Worm (Caenorhabditis elegans) whole organism, L2 larva: Measurements from ENCODE around the gene shpk-1.

Experiments used
- Y55F3AM.14 ChIP-seq: fragments of 200-800 bp; sonication (Bioruptor generic); optimal IDR thresholded peaks from 2 replicates; lab custom pipeline; 2018; ENCODE audit warnings: mild to moderate bottlenecking, missing genetic modification characterization, missing compliant biosample characterization
- ZK546.5 ChIP-seq: sonication (generic microtip); optimal IDR thresholded peaks from 2 replicates; lab custom pipeline; 2017; ENCODE audit warnings: missing biosample characterization, missing genetic modification characterization
- ama-1 ChIP-seq: fragments of 150-350 bp; optimal IDR thresholded peaks from 2 replicates; lab custom pipeline; 2018; ENCODE audit warnings: inconsistent platforms
- blmp-1 ChIP-seq: sonication (generic microtip); optimal IDR thresholded peaks from 2 replicates; lab custom pipeline; 2017; ENCODE audit warnings: missing genetic modification characterization, mild to moderate bottlenecking, missing compliant biosample characterization, antibody characterized with exemption, moderate library complexity; ENCODE audit not compliant: insufficient read depth
- ceh-16 ChIP-seq: fragments of 150-350 bp; optimal IDR thresholded peaks from 2 replicates; lab custom pipeline; 2014; ENCODE audit warnings: missing biosample characterization, missing genetic modification characterization
- ceh-82 ChIP-seq: fragments of 150-350 bp; optimal IDR thresholded peaks from 2 replicates; lab custom pipeline; 2014; ENCODE audit warnings: missing biosample characterization, missing genetic modification characterization
- crh-2 ChIP-seq: sonication (generic microtip); optimal IDR thresholded peaks from 2 replicates; lab custom pipeline; 2017; ENCODE audit warnings: missing biosample characterization, missing genetic modification characterization
- dmd-4 ChIP-seq: sonication (generic microtip); optimal IDR thresholded peaks from 2 replicates; lab custom pipeline; 2017; ENCODE audit warnings: missing biosample characterization, missing genetic modification characterization
- egl-27 ChIP-seq: sonication (generic microtip); optimal IDR thresholded peaks from 3 replicates; lab custom pipeline; 2017; ENCODE audit warnings: missing biosample characterization, missing genetic modification reagents, missing genetic modification characterization
- elt-1 ChIP-seq: fragments of 150-350 bp; optimal IDR thresholded peaks from 2 replicates; lab custom pipeline; 2014; ENCODE audit warnings: missing biosample characterization, missing genetic modification characterization
- elt-3 ChIP-seq: sonication (generic microtip); optimal IDR thresholded peaks from 2 replicates; lab custom pipeline; 2017; ENCODE audit warnings: missing biosample characterization, missing genetic modification characterization
- fos-1 ChIP-seq: fragments of 150-350 bp; optimal IDR thresholded peaks from 2 replicates; lab custom pipeline; 2014; ENCODE audit warnings: missing biosample characterization, missing genetic modification characterization
- gmeb-1 ChIP-seq: fragments of 150-350 bp; optimal IDR thresholded peaks from 2 replicates; lab custom pipeline; 2014; ENCODE audit warnings: missing biosample characterization, missing genetic modification characterization
- lin-13 ChIP-seq: fragments of 150-350 bp; optimal IDR thresholded peaks from 2 replicates; lab custom pipeline; 2014; ENCODE audit warnings: missing biosample characterization, missing genetic modification reagents, missing genetic modification characterization
- lin-39 ChIP-seq: fragments of 150-350 bp; optimal IDR thresholded peaks from 2 replicates; lab custom pipeline; 2014; ENCODE audit warnings: missing biosample characterization, missing genetic modification reagents, missing genetic modification characterization
- lsy-2 ChIP-seq, 2 experiments: fragments of 150-350 bp in 1 of 2; sonication (generic microtip) in 1 of 2; optimal IDR thresholded peaks; 2 replicates each; lab custom pipeline; 2014 to 2017; ENCODE audit warnings: missing biosample characterization in 2 of 2, missing genetic modification characterization in 2 of 2
- mab-5 ChIP-seq: fragments of 150-350 bp; optimal IDR thresholded peaks from 2 replicates; lab custom pipeline; 2014; ENCODE audit warnings: missing biosample characterization, missing genetic modification characterization
- mbf-1 ChIP-seq: sonication (generic microtip); optimal IDR thresholded peaks from 2 replicates; lab custom pipeline; 2017; ENCODE audit warnings: missing biosample characterization, missing genetic modification characterization
- mdl-1 ChIP-seq, 2 experiments: fragments of 150-350 bp in 1 of 2; sonication (generic microtip) in 1 of 2; optimal IDR thresholded peaks; 2 replicates each; lab custom pipeline; 2017; ENCODE audit warnings: missing biosample characterization in 2 of 2, missing genetic modification characterization in 2 of 2
- nhr-10 ChIP-seq: sonication (generic microtip); optimal IDR thresholded peaks from 2 replicates; lab custom pipeline; 2017; ENCODE audit warnings: missing biosample characterization, missing genetic modification characterization
- nhr-12 ChIP-seq: fragments of 150-350 bp; optimal IDR thresholded peaks from 2 replicates; lab custom pipeline; 2014; ENCODE audit warnings: missing biosample characterization, missing genetic modification characterization
- nhr-129 ChIP-seq: fragments of 150-350 bp; optimal IDR thresholded peaks from 2 replicates; lab custom pipeline; 2014; ENCODE audit warnings: missing biosample characterization, missing genetic modification characterization
- nhr-237 ChIP-seq: fragments of 150-350 bp; optimal IDR thresholded peaks from 2 replicates; lab custom pipeline; 2014; ENCODE audit warnings: missing biosample characterization, missing genetic modification characterization
- nhr-25 ChIP-seq: fragments of 150-350 bp; sonication (generic microtip); optimal IDR thresholded peaks from 3 replicates; lab custom pipeline; 2014; ENCODE audit warnings: missing biosample characterization, missing genetic modification characterization
- nhr-6 ChIP-seq: fragments of 150-350 bp; optimal IDR thresholded peaks from 2 replicates; lab custom pipeline; 2014; ENCODE audit warnings: missing biosample characterization, missing genetic modification characterization
- nhr-77 ChIP-seq: fragments of 150-350 bp; optimal IDR thresholded peaks from 2 replicates; lab custom pipeline; 2014; ENCODE audit warnings: missing biosample characterization, missing genetic modification characterization
- peb-1 ChIP-seq: fragments of 150-350 bp; optimal IDR thresholded peaks from 2 replicates; lab custom pipeline; 2014; ENCODE audit warnings: missing biosample characterization, missing genetic modification characterization
- sem-4 ChIP-seq: fragments of 150-350 bp; optimal IDR thresholded peaks from 2 replicates; lab custom pipeline; 2014; ENCODE audit warnings: missing biosample characterization, missing genetic modification reagents, missing genetic modification characterization
- sma-3 ChIP-seq: sonication (generic microtip); optimal IDR thresholded peaks from 2 replicates; lab custom pipeline; 2016; ENCODE audit warnings: missing genetic modification reagents, missing genetic modification characterization, missing compliant biosample characterization
- unc-39 ChIP-seq: fragments of 150-350 bp; optimal IDR thresholded peaks from 2 replicates; lab custom pipeline; 2014; ENCODE audit warnings: missing biosample characterization, missing genetic modification characterization
- unc-55 ChIP-seq: fragments of 150-350 bp; sonication (generic microtip); optimal IDR thresholded peaks from 3 replicates; lab custom pipeline; 2014; ENCODE audit warnings: missing biosample characterization, missing genetic modification reagents, missing genetic modification characterization
- zag-1 ChIP-seq: fragments of 150-350 bp; optimal IDR thresholded peaks from 2 replicates; lab custom pipeline; 2014; ENCODE audit warnings: missing biosample characterization, missing genetic modification characterization
- ztf-4 ChIP-seq: fragments of 150-350 bp; optimal IDR thresholded peaks from 2 replicates; lab custom pipeline; 2014; ENCODE audit warnings: missing biosample characterization, missing genetic modification characterization

The shpk-1 gene

DNA sequence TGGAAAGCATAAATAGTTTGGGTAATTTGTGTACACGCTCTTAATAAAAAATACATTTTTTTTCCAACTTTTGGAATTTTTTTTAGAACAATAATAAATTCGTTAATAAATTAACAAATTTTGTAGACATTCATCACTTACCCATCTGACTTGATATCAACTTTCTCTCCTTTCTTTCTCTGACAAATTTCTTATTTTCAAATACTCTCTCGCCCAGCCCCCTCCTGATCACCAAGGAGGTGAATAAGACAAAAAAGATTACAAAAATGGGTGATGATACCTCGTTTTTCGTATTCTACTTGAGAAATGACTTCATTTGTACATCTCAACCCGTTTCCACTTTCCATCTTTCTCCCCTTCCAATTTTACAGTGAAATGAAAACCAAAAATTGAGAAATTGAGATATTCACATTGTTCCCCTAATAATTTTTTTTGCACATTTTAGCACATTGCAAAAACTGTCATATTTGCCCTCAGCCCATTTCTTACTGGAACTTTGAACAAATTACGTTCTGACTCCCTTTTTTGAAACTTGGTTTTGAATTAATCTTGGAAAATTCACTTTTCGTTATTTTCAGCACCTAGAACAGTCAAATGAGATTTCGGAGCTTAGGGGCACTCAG lies 32.1 kb upstream of the shpk-1 start, which contains the start of gene osm-7:
Gene osm-7, plus strand, starts transcription at position 573 of the 623 bp plus-strand sequence.
- no peak for TF ChIP-seq sma-3 (GFP tag; lab: Kevin White, UChicago)
- TF ChIP-seq unc-39 (tag; lab: Kevin White, UChicago): no peak
- TF ChIP-seq blmp-1 (tag; lab: Kevin White, UChicago): peak; percentile 65
- TF ChIP-seq, all 48 proteins: peak for 1

DNA sequence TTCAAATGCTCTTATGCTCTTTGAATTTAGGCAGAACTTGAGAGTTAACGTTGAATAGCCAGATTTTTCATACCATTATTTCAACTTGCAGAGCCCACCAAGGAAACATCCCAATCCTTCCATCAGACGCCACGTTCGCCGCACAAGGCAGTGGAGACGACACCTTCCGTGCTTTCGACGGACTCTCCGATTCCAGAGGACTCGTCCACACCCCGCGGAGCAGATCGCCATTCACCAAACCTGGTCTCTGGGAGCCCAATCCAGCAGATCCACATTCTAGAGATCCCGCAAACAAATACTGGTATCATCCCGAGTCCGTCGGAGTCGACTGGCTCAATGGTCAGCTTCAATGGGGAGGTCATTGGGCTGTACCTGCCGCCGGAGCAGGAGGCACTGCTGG lies 27.7 kb upstream of the shpk-1 start:
- TF ChIP-seq dmd-4 (tag; lab: Kevin White, UChicago) (no peak), ZK546.5 (no peak), unc-55 (GFP tag; lab: Kevin White, UChicago) (no peak), mab-5 (tag; lab: Kevin White, UChicago) (no peak), Y55F3AM.14 (no peak), mdl-1 (tag; optimal IDR thresholded peaks at IDR 0.05; lab: Kevin White, UChicago) (no peak), nhr-12 (tag; lab: Kevin White, UChicago) (no peak), ztf-4 (no peak), nhr-237 (no peak), ceh-16 (no peak), mbf-1 (tag; lab: Kevin White, UChicago) (no peak), elt-3 (tag; lab: Kevin White, UChicago) (no peak), blmp-1 (tag; lab: Kevin White, UChicago) (no peak), sem-4 (tag; lab: Kevin White, UChicago) (no peak), gmeb-1 (tag; lab: Kevin White, UChicago) (no peak), egl-27 (tag; lab: Kevin White, UChicago) (no peak), fos-1 (tag; lab: Kevin White, UChicago) (no peak)
- TF ChIP-seq, all 48 proteins: peak for 0

DNA sequence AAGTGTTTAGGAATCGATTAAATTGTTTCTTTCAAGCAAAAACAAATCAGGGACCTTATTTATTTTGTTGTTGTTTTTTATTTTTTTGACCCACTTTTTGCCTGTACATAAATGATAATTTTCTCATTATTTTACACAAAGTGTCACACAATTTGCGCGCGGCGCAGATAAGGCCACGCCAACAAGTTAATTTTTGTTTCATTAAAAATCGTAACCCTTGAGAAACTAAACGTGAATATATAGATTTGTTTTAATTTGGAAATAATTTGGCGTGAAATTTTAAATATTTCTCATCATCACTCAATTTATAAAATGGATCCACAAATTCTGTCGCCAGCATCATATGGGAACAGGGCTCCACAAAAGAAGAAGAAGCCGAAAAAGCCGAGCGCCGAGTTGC lies 27.3 kb upstream of the shpk-1 start, which contains the start of gene T05D4.5:
Gene T05D4.5, plus strand, starts transcription at position 301 of the 400 bp plus-strand sequence.
- TF ChIP-seq ceh-16 (no peak), mbf-1 (tag; lab: Kevin White, UChicago) (no peak), gmeb-1 (tag; lab: Kevin White, UChicago) (no peak), nhr-77 (tag; lab: Kevin White, UChicago) (no peak), sem-4 (tag; lab: Kevin White, UChicago) (no peak), Y55F3AM.14 (no peak), elt-3 (tag; lab: Kevin White, UChicago) (no peak), peb-1 (tag; lab: Kevin White, UChicago) (no peak), nhr-6 (tag; lab: Kevin White, UChicago) (no peak), nhr-25 (tag; lab: Kevin White, UChicago) (no peak)

DNA sequence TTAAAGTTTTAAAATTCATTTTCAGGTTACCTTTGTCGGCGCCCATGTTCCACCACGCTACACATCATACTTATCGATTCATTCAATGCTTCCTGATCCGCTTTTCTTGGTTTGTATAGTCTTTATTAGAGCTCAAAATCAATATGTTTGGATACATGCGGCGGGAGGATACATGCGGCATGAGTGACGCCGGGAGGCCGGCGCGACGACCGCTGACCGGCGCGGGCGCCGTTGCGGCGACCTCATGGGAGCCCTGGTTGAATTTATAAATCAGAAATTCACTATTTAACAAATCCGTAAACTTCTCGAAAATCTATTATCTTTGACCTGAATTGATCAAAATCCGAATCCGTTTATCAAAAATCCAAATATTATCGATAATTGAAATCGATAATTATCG lies 26.1 kb upstream of the shpk-1 start:
- TF ChIP-seq ceh-82: no peak

DNA sequence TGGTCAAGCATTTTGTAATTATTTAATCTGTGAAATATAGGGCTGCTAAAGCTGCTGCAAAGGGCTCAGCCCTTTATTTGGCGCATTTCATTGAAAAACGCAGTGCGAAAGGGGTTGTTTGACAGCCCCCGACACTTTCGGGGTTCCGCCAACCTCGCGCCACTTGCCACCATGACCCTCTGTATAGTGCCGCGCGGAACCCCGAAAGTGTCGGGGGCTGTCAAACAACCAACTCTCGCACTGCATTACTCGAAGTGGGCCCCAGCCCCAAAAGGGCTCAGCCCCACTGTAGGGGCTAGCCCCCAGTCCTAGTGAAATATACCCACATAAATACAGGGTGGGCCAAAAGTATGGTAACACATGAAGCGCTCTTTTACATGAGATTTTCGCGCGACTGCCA lies 7.6 kb upstream of the shpk-1 start:
- TF ChIP-seq ztf-4 (no peak), nhr-129 (tag; lab: Kevin White, UChicago) (no peak), unc-55 (GFP tag; lab: Kevin White, UChicago) (no peak), unc-39 (tag; lab: Kevin White, UChicago) (no peak), lin-13 (no peak), mbf-1 (tag; lab: Kevin White, UChicago) (no peak), lsy-2 (tag; optimal IDR thresholded peaks at IDR 0.05; lab: Kevin White, UChicago) (no peak), crh-2 (no peak), elt-1 (no peak), lin-39 (tag; lab: Kevin White, UChicago) (no peak), peb-1 (tag; lab: Kevin White, UChicago) (no peak), zag-1 (tag; lab: Kevin White, UChicago) (no peak), nhr-77 (tag; lab: Kevin White, UChicago) (no peak), nhr-10 (tag; lab: Kevin White, UChicago) (no peak), ama-1 (lab: Kevin White, UChicago) (no peak), dmd-4 (tag; lab: Kevin White, UChicago) (no peak), ceh-16 (no peak), egl-27 (tag; lab: Kevin White, UChicago) (no peak)
